Worm (Caenorhabditis elegans): ENCODE data around the gene rev-3.

Gene rev-3

ce11 chrIII:5730041-5730440 lies 60.4 kb downstream of the rev-3 start:
- no peak for TF ChIP-seq irx-1 (tag; optimal IDR thresholded peaks at IDR 0.05)
- TF ChIP-seq tbx-2 (tag; optimal IDR thresholded peaks at IDR 0.05): no peak
- no peak for TF ChIP-seq ceh-63 (GFP tag; optimal IDR thresholded peaks at IDR 0.05)

- TF ChIP-seq nhr-47 (tag; optimal IDR thresholded peaks at IDR 0.05) (no peak), lsy-2 (tag; optimal IDR thresholded peaks at IDR 0.05) (no peak), nhr-90 (tag; optimal IDR thresholded peaks at IDR 0.05; ENCODE audit: poor library complexity) (no peak), zip-4 (GFP tag; optimal IDR thresholded peaks at IDR 0.05) (no peak), pax-3 (tag; optimal IDR thresholded peaks at IDR 0.05) (no peak), pag-3 (tag; optimal IDR thresholded peaks at IDR 0.05; ENCODE audit: borderline replicate concordance, insufficient read depth) (no peak), nhr-84 (tag; optimal IDR thresholded peaks at IDR 0.05) (no peak), Y116A8C.19 (tag; optimal IDR thresholded peaks at IDR 0.05; ENCODE audit: borderline replicate concordance) (no peak)
Observed at ce11 chrIII:5729367-5729766, 61.1 kb downstream of the rev-3 start.

DNA sequence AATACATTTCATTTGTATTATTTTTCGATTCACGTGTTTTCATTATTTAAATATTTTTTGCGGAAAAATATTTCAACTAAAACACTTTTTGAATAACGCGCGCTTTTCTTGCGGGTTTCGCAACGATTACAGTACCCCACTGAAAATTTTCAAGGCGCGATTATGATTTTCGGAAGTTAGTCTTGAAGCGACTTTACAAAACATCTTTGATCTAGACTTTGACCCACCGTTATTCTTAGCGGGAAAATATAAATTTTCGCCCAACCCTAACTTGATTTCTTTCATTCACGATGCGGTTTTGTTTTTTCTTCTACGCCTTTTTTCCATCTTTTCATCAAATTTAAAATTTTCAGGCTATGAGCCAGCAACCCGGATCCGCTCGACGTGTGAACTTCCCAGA lies 62.6 kb downstream of the rev-3 start, which contains the start of gene egg-1:
Gene egg-1, plus strand, starts transcription at position 354 of the 400 bp plus-strand sequence.
- TF ChIP-seq nhr-237 (tag; optimal IDR thresholded peaks at IDR 0.05) (no peak), tbx-2 (tag; optimal IDR thresholded peaks at IDR 0.05) (no peak), zip-4 (GFP tag; optimal IDR thresholded peaks at IDR 0.05) (no peak), ceh-90 (tag; optimal IDR thresholded peaks at IDR 0.05) (no peak), aly-2 (tag; optimal IDR thresholded peaks at IDR 0.05) (no peak), sup-37 (GFP tag; optimal IDR thresholded peaks at IDR 0.05) (no peak)

Data from whole organism, L1 larva.